Worm (Caenorhabditis elegans): ENCODE measurements around the gene let-858.

DNA sequence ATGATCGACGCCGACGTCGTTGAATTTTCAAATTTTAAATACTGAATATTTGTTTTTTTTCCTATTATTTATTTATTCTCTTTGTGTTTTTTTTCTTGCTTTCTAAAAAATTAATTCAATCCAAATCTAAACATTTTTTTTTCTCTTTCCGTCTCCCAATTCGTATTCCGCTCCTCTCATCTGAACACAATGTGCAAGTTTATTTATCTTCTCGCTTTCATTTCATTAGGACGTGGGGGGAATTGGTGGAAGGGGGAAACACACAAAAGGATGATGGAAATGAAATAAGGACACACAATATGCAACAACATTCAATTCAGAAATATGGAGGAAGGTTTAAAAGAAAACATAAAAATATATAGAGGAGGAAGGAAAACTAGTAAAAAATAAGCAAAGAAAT, 5.6 kb downstream of the let-858 start:
- TF ChIP-seq ces-1 (GFP tag; optimal IDR thresholded peaks at IDR 0.05): no peak
- no peak for TF ChIP-seq nhr-76 (tag; optimal IDR thresholded peaks at IDR 0.05)
